Worm (Caenorhabditis elegans) whole organism, mixed stage, embryonic: ENCODE measurements around the gene ugt-40.

Experiments
- lsy-2 ChIP-seq: fragments of 150-350 bp; optimal IDR thresholded peaks from 2 replicates; lab custom pipeline; 2014; ENCODE audit warnings: missing biosample characterization, missing genetic modification characterization
- nhr-12 ChIP-seq: fragments of 150-350 bp; optimal IDR thresholded peaks from 2 replicates; lab custom pipeline; 2014; ENCODE audit warnings: missing biosample characterization, missing genetic modification characterization
- nhr-2 ChIP-seq: fragments of 150-350 bp; optimal IDR thresholded peaks from 2 replicates; lab custom pipeline; 2014; ENCODE audit warnings: missing biosample characterization, missing genetic modification characterization
- zip-8 ChIP-seq: fragments of 150-350 bp; optimal IDR thresholded peaks from 2 replicates; lab custom pipeline; 2014; ENCODE audit warnings: missing biosample characterization, missing genetic modification characterization

- TF ChIP-seq lsy-2 (no peak), zip-8 (tag; lab: Kevin White, UChicago) (no peak), nhr-12 (tag; lab: Kevin White, UChicago) (no peak), nhr-2 (tag; lab: Kevin White, UChicago) (no peak)
Measured at ce11 chrV:7123979-7124378, 17.8 kb downstream of the ugt-40 start.
